Fruit fly (Drosophila melanogaster) S2 (cell line): ENCODE data around the gene Rab26.

Source experiments
- CG8478 ChIP-seq: fragments of >200 bp; optimal IDR thresholded peaks from 2 replicates; lab custom pipeline; 2018
- CTCF ChIP-seq, 2 experiments: fragments of >200 bp; optimal IDR thresholded peaks; 2 replicates each; lab custom pipeline; 2018

dm6 chr3L:21319957-21320356 is 1.4 kb downstream of the Rab26 start:
- TF ChIP-seq CG8478 (lab: Kevin White, UChicago) (no peak), CTCF (optimal IDR thresholded peaks at IDR 0.05; lab: Kevin White, UChicago) (no peak)
